Worm (Caenorhabditis elegans): ENCODE data around the gene Y73B6BL.22.

Y73B6BL.22 gene

DNA sequence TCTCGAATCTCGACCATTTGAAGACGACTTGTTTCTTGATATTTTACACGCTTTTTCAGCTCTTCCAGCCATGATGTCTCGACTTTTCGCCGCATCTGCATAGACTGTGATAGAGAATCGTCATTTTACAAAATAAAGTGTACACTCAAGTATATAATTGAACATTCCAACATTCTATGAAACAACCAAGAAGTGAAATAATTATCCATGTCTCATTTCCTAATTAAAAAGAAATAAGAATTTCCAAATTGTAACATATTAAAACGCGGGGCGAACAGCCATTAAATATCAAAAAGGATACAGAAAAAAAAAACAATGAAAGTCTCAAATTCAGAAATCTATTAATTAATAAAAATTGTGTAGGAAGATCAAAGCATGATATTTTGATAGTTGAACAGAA, 43.5 kb downstream of the Y73B6BL.22 start, which contains the start of gene smg-3:
Gene smg-3 (minus strand): TSS at position 101 of the 400 bp plus-strand sequence.
- TF ChIP-seq ham-2 (GFP tag; optimal IDR thresholded peaks at IDR 0.05) (no peak), lin-13 (tag; optimal IDR thresholded peaks at IDR 0.05) (no peak), bed-3 (GFP tag; optimal IDR thresholded peaks at IDR 0.05) (no peak), unc-62 (GFP tag; optimal IDR thresholded peaks at IDR 0.05) (no peak), ztf-11 (tag; optimal IDR thresholded peaks at IDR 0.05) (no peak), tbx-8 (GFP tag; optimal IDR thresholded peaks at IDR 0.05) (no peak), lsy-2 (tag; optimal IDR thresholded peaks at IDR 0.05) (no peak), lin-32 (GFP tag; optimal IDR thresholded peaks at IDR 0.05) (no peak), flh-1 (GFP tag; optimal IDR thresholded peaks at IDR 0.05) (no peak), M03D4.4 (tag; optimal IDR thresholded peaks at IDR 0.05) (no peak), elt-3 (tag; optimal IDR thresholded peaks at IDR 0.05) (no peak), unc-39 (tag; optimal IDR thresholded peaks at IDR 0.05) (no peak), mab-5 (tag; optimal IDR thresholded peaks at IDR 0.05) (no peak), ceh-43 (GFP tag; optimal IDR thresholded peaks at IDR 0.05) (no peak), zip-8 (tag; optimal IDR thresholded peaks at IDR 0.05) (no peak), blmp-1 (tag; optimal IDR thresholded peaks at IDR 0.05) (no peak)

DNA sequence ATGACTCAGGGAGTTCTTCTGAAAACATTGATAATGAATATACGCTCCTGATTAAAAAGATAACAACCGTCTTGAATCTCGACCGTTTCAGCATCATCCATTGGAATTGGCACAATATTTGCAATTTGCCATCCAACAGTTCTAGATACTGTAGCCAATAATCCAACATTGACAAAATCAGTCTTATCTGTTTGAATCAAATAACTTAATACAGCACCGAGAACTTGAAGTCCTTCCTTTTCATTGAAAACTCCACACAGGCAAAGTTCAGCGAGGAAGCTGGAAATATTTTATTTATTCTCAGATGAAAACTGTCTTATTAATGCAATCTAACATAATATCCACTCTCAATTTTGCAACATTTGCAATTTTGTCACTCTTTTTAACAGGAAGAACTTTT, 44.2 kb downstream of the Y73B6BL.22 start:
- no peak for TF ChIP-seq sem-2 (GFP tag; optimal IDR thresholded peaks at IDR 0.05)
- TF ChIP-seq blmp-1 (tag; optimal IDR thresholded peaks at IDR 0.05), result no peak
- no peak for TF ChIP-seq M03D4.4 (tag; optimal IDR thresholded peaks at IDR 0.05)
- TF ChIP-seq mab-5 (tag; optimal IDR thresholded peaks at IDR 0.05), result no peak
- TF ChIP-seq ham-2 (GFP tag; optimal IDR thresholded peaks at IDR 0.05), result no peak
- no peak for TF ChIP-seq ceh-83 (GFP tag; optimal IDR thresholded peaks at IDR 0.05)
- no peak for TF ChIP-seq pha-4 (tag; optimal IDR thresholded peaks at IDR 0.05)
- TF ChIP-seq tbx-8 (GFP tag; optimal IDR thresholded peaks at IDR 0.05), result no peak
- TF ChIP-seq nhr-76 (tag; optimal IDR thresholded peaks at IDR 0.05), result no peak
- TF ChIP-seq mls-2 (tag; optimal IDR thresholded peaks at IDR 0.05), result no peak

DNA sequence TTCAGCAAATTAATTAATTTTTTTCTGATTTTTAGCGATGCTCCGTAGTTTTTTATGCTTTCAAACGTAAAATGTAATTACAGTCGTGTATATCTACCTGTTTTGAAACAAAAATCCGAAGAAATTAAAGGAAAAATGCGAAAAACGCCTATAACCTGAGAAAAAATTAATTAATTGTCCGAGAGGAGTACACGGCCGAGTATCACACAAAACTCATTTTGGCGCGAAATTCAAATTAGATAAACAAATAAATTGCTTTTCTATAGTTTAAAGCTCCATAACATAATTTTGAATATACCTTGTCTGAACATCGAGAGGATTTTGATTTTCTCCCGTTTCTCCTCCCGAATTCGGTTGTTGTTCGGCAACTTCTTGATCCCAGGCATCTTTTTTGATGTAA, 47.0 kb downstream of the Y73B6BL.22 start:
- TF ChIP-seq M03D4.4 (tag; optimal IDR thresholded peaks at IDR 0.05) (no peak), unc-62 (GFP tag; optimal IDR thresholded peaks at IDR 0.05) (no peak), mep-1 (tag; optimal IDR thresholded peaks at IDR 0.05) (no peak), snpc-4 (tag; optimal IDR thresholded peaks at IDR 0.05) (no peak), cnd-1 (tag; optimal IDR thresholded peaks at IDR 0.05) (no peak), ztf-11 (tag; optimal IDR thresholded peaks at IDR 0.05) (no peak), ceh-43 (GFP tag; optimal IDR thresholded peaks at IDR 0.05) (no peak), lsy-2 (tag; optimal IDR thresholded peaks at IDR 0.05) (no peak), nhr-2 (tag; optimal IDR thresholded peaks at IDR 0.05) (no peak), unc-39 (tag; optimal IDR thresholded peaks at IDR 0.05) (no peak), sem-2 (GFP tag; optimal IDR thresholded peaks at IDR 0.05) (no peak), lin-13 (tag; optimal IDR thresholded peaks at IDR 0.05) (no peak), elt-1 (tag; optimal IDR thresholded peaks at IDR 0.05; ENCODE audit: borderline replicate concordance, insufficient read depth) (no peak), tbx-8 (GFP tag; optimal IDR thresholded peaks at IDR 0.05) (no peak), zip-8 (tag; optimal IDR thresholded peaks at IDR 0.05) (no peak)

All from whole organism, mixed stage, embryonic.